Fruit fly (Drosophila melanogaster): ENCODE results near the gene CG42564.

Gene CG42564

DNA sequence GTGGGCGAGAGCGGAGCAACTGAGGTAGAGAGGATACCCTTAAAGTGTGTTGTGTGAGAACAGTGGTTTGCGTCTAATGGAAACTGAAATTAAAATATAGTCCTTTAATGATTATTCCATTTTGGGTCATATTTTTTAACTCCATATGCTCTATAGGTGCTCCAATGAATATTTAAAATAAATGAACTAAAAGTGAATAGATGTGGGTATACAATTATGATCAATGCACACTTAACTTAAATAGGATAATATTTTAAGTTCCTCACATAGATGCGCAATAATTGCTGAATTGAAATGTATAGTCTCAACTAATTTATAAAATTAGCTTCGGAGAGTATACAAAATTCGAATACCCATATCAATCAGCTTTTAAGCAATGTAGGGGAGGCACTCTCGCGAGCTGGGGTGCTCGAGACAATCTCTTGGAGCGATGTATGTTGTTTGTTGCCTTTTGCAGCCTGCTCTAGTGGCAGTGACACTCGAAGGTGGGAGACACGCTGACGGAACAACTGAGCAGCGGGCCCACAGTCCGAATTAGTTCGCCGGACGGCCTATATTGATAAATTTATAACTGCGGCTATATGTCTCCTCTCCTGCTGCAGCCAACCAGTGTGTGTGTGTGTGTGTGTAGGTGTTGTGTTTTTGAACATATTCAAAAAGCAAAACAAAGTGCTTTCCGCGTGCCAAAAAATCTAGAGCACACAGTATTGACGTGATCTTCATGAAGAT lies 20.5 kb upstream of the CG42564 start (continued):
- TF ChIP-seq Stat92E (GFP tag; optimal IDR thresholded peaks at IDR 0.05) (peak in 1 of 3 experiments; percentile 9), zen (tag; optimal IDR thresholded peaks at IDR 0.05) (no peak), CG14441 (GFP tag; IDR thresholded peaks at IDR 0.05) (peak; percentile 45), D19B (GFP tag; optimal IDR thresholded peaks at IDR 0.05) (peak; percentile 66), tx (GFP tag; optimal IDR thresholded peaks at IDR 0.05) (peak; percentile 69), Nf-YB (GFP tag; optimal IDR thresholded peaks at IDR 0.05) (no peak), Chrac-16 (GFP tag; optimal IDR thresholded peaks at IDR 0.05) (peak; percentile 69), dpn (GFP tag; optimal IDR thresholded peaks at IDR 0.05) (peak; percentile 52 to 70), CG10321 (GFP tag; IDR thresholded peaks at IDR 0.05) (no peak), az2 (GFP tag; optimal IDR thresholded peaks at IDR 0.05) (peak; percentile 81), H15 (GFP tag; IDR thresholded peaks at IDR 0.05) (no peak), CG6791 (GFP tag; IDR thresholded peaks at IDR 0.05; ENCODE audit: partially characterized antibody) (no peak; the same call in 2 of the 3 replicates), Sry-β (GFP tag; optimal IDR thresholded peaks at IDR 0.05) (no peak), tin (GFP tag; optimal IDR thresholded peaks at IDR 0.05) (peak; percentile 62), gcm (GFP tag; optimal IDR thresholded peaks at IDR 0.05) (no peak), Bgb (GFP tag; IDR thresholded peaks at IDR 0.05; ENCODE audit: partially characterized antibody) (no peak), corto (GFP tag; optimal IDR thresholded peaks at IDR 0.05) (no peak), dm (GFP tag; optimal IDR thresholded peaks at IDR 0.05) (peak; percentile 49), CG14014 (GFP tag; IDR thresholded peaks at IDR 0.05) (peak; percentile 29; the same call in 1 of the 2 replicates), pita (GFP tag; optimal IDR thresholded peaks at IDR 0.05) (no peak), MTF-1 (GFP tag; optimal IDR thresholded peaks at IDR 0.05; ENCODE audit: borderline replicate concordance) (no peak), CG10654 (GFP tag; optimal IDR thresholded peaks at IDR 0.05) (peak; percentile 58), CG34376 (GFP tag; optimal IDR thresholded peaks at IDR 0.05) (peak; percentile 42), Tbp (GFP tag; optimal IDR thresholded peaks at IDR 0.05) (no peak), schlank (tag; optimal IDR thresholded peaks at IDR 0.05) (peak; percentile 15), slbo (GFP tag; IDR thresholded peaks at IDR 0.05) (no peak), vnd (GFP tag; IDR thresholded peaks at IDR 0.05; ENCODE audit: partially characterized antibody) (no peak), pan (optimal IDR thresholded peaks at IDR 0.05) (no peak), pan (GFP tag; optimal IDR thresholded peaks at IDR 0.05 in 1 of 2, IDR thresholded peaks at IDR 0.05 in 1 of 2) (peak in 1 of 2 experiments; percentile 70), kay (GFP tag; optimal IDR thresholded peaks at IDR 0.05) (peak; percentile 57), jigr1 (GFP tag; IDR thresholded peaks at IDR 0.05) (no peak), stwl (tag; optimal IDR thresholded peaks at IDR 0.05) (no peak), CG12071 (GFP tag; optimal IDR thresholded peaks at IDR 0.05) (no peak), jumu (GFP tag; optimal IDR thresholded peaks at IDR 0.05) (peak; percentile 20), klu (GFP tag; IDR thresholded peaks at IDR 0.05) (peak; percentile 53; the same call in 1 of the 2 replicates), Adf1 (GFP tag; IDR thresholded peaks at IDR 0.05) (no peak), dan (GFP tag; IDR thresholded peaks at IDR 0.05) (no peak), lilli (GFP tag; optimal IDR thresholded peaks at IDR 0.05) (peak; percentile 75), CG18599 (GFP tag; optimal IDR thresholded peaks at IDR 0.05) (peak; percentile 82), CG13123 (GFP tag; optimal IDR thresholded peaks at IDR 0.05) (peak; percentile 42), CG7839 (tag; optimal IDR thresholded peaks at IDR 0.05) (no peak), CG9727 (GFP tag; optimal IDR thresholded peaks at IDR 0.05) (peak; percentile 86), Xrp1 (GFP tag; IDR thresholded peaks at IDR 0.05) (peak; percentile 55), nmo (GFP tag; optimal IDR thresholded peaks at IDR 0.05) (peak; percentile 93), CG2875 (GFP tag; optimal IDR thresholded peaks at IDR 0.05) (peak; percentile 68), CG7357 (GFP tag; IDR thresholded peaks at IDR 0.05) (peak; percentile 47; the same call in 1 of the 3 replicates), CG7556 (GFP tag; optimal IDR thresholded peaks at IDR 0.05) (peak; percentile 89), Ssrp (tag; optimal IDR thresholded peaks at IDR 0.05) (peak; percentile 84), CG6765 (GFP tag; optimal IDR thresholded peaks at IDR 0.05) (peak; percentile 60)

Measured in whole organism, embryonic.